Fruit fly (Drosophila melanogaster) whole organism, embryonic: ENCODE data around the gene Rpn2.

Experiments
- Aef1 ChIP-seq: fragments of 200-800 bp; sonication (Bioruptor generic); IDR thresholded peaks from 3 replicates; pipeline ENCODE4 v1.3.6; 2022; ENCODE audit warnings: missing biosample characterization, missing genetic modification characterization
- Atf-2 ChIP-seq: fragments of 200-800 bp; sonication (Bioruptor generic); optimal IDR thresholded peaks from 2 replicates; lab custom pipeline; 2016; ENCODE audit warnings: missing biosample characterization, missing genetic modification characterization
- CG10959 ChIP-seq: fragments of 200-800 bp; sonication (Bioruptor generic); IDR thresholded peaks from 2 replicates; pipeline ENCODE4 v1.3.6; 2022; ENCODE audit warnings: missing biosample characterization, missing genetic modification characterization
- CG11696 ChIP-seq: fragments of 200-800 bp; sonication (Bioruptor generic); IDR thresholded peaks from 2 replicates; pipeline ENCODE4 v1.3.6; 2022; ENCODE audit warnings: missing biosample characterization, missing genetic modification characterization
- CG14014 ChIP-seq: fragments of 200-800 bp; sonication (Bioruptor generic); IDR thresholded peaks from 2 replicates; pipeline ENCODE4 v1.3.6; 2022; ENCODE audit warnings: missing biosample characterization, missing genetic modification characterization
- CG14441 ChIP-seq: fragments of 200-800 bp; sonication (Bioruptor generic); IDR thresholded peaks from 2 replicates; pipeline ENCODE4 v1.3.6; 2022; ENCODE audit warnings: missing biosample characterization, missing genetic modification characterization
- CG15269 ChIP-seq: fragments of 200-800 bp; sonication (Bioruptor generic); optimal IDR thresholded peaks from 2 replicates; lab custom pipeline; 2018; ENCODE audit warnings: missing biosample characterization, mild to moderate bottlenecking, missing genetic modification characterization, moderate library complexity
- CG15479 ChIP-seq: fragments of 200-800 bp; sonication (Bioruptor generic); optimal IDR thresholded peaks from 3 replicates; lab custom pipeline; 2019; ENCODE audit warnings: missing biosample characterization, mild to moderate bottlenecking, missing genetic modification characterization, moderate library complexity
- CG17186 ChIP-seq: fragments of 200-800 bp; sonication (Bioruptor generic); optimal IDR thresholded peaks from 3 replicates; lab custom pipeline; 2017; ENCODE audit warnings: missing biosample characterization, missing genetic modification reagents, missing genetic modification characterization
- CG17328 ChIP-seq: fragments of 200-800 bp; sonication (Bioruptor generic); IDR thresholded peaks from 2 replicates; pipeline ENCODE4 v1.3.6; 2022; ENCODE audit warnings: missing biosample characterization, missing genetic modification characterization
- CG17912 ChIP-seq: fragments of 200-800 bp; sonication (Bioruptor generic); optimal IDR thresholded peaks from 2 replicates; lab custom pipeline; 2018; ENCODE audit warnings: missing biosample characterization, mild to moderate bottlenecking, missing genetic modification characterization
- CG33557 ChIP-seq: fragments of 200-800 bp; sonication (Bioruptor generic); optimal IDR thresholded peaks from 2 replicates; lab custom pipeline; 2019; ENCODE audit warnings: missing biosample characterization, mild to moderate bottlenecking, missing genetic modification characterization, moderate library complexity
- CG3726 ChIP-seq: fragments of 200-800 bp; sonication (Bioruptor generic); IDR thresholded peaks from 3 replicates; pipeline ENCODE4, ENCODE4 v1.3.6; 2022; ENCODE audit warnings: missing biosample characterization, missing genetic modification characterization
- CG3995 ChIP-seq: fragments of 200-800 bp; sonication (Bioruptor generic); optimal IDR thresholded peaks from 3 replicates; lab custom pipeline; 2016; ENCODE audit warnings: missing biosample characterization, missing genetic modification characterization
- CG4282 ChIP-seq: fragments of 200-800 bp; sonication (Bioruptor generic); optimal IDR thresholded peaks from 2 replicates; lab custom pipeline; 2016; ENCODE audit warnings: missing biosample characterization, missing genetic modification characterization
- CG4404 ChIP-seq: fragments of 200-800 bp; sonication (Bioruptor generic); IDR thresholded peaks from 2 replicates; pipeline ENCODE4 v1.3.6; 2022; ENCODE audit warnings: missing biosample characterization, missing genetic modification characterization
- CG6654 ChIP-seq: fragments of 200-800 bp; sonication (Bioruptor generic); optimal IDR thresholded peaks from 2 replicates; lab custom pipeline; 2017; ENCODE audit warnings: missing biosample characterization, mild to moderate bottlenecking, missing genetic modification characterization
- D19B ChIP-seq: fragments of 200-800 bp; sonication (Bioruptor generic); optimal IDR thresholded peaks from 2 replicates; lab custom pipeline; 2017; ENCODE audit warnings: missing biosample characterization, mild to moderate bottlenecking, missing genetic modification characterization
- E2f2 ChIP-seq: fragments of 200-800 bp; sonication (Bioruptor generic); IDR thresholded peaks from 2 replicates; pipeline ENCODE4 v1.3.6; 2022; ENCODE audit warnings: missing biosample characterization, missing genetic modification characterization
- H2.0 ChIP-seq: fragments of 200-800 bp; sonication (Bioruptor generic); IDR thresholded peaks from 2 replicates; pipeline ENCODE4 v1.3.6; 2022; ENCODE audit warnings: missing biosample characterization, missing genetic modification characterization
- Hsf ChIP-seq: fragments of 200-800 bp; sonication (Bioruptor generic); optimal IDR thresholded peaks from 3 replicates; lab custom pipeline; 2016; ENCODE audit warnings: missing biosample characterization, missing genetic modification characterization
- Lpt ChIP-seq: fragments of >200 bp; optimal IDR thresholded peaks from 2 replicates; lab custom pipeline; 2018; ENCODE audit warnings: missing biosample characterization, missing genetic modification characterization
- Max ChIP-seq: fragments of 200-800 bp; sonication (Bioruptor generic); optimal IDR thresholded peaks from 2 replicates; lab custom pipeline; 2016; ENCODE audit warnings: missing biosample characterization, mild to moderate bottlenecking, missing genetic modification characterization
- NK7.1 ChIP-seq: fragments of 200-800 bp; sonication (Bioruptor generic); optimal IDR thresholded peaks from 3 replicates; lab custom pipeline; 2016; ENCODE audit warnings: missing biosample characterization, missing genetic modification characterization
- Optix ChIP-seq: fragments of 200-800 bp; sonication (Bioruptor generic); IDR thresholded peaks from 3 replicates; pipeline ENCODE4 v1.3.6; 2022; ENCODE audit warnings: missing biosample characterization, missing genetic modification characterization
- Sox100B ChIP-seq: fragments of 200-800 bp; sonication (Bioruptor generic); optimal IDR thresholded peaks from 3 replicates; lab custom pipeline; 2018; ENCODE audit warnings: missing biosample characterization, mild to moderate bottlenecking, missing genetic modification characterization
- Sry-β ChIP-seq: fragments of 200-800 bp; sonication (Bioruptor generic); optimal IDR thresholded peaks from 2 replicates; lab custom pipeline; 2018; ENCODE audit warnings: missing biosample characterization, mild to moderate bottlenecking, missing genetic modification characterization, moderate library complexity
- ara ChIP-seq: fragments of 200-800 bp; sonication (Bioruptor generic); IDR thresholded peaks from 2 replicates; pipeline ENCODE4 v1.3.6; 2022; ENCODE audit warnings: missing biosample characterization, missing genetic modification characterization
- br ChIP-seq: fragments of >200 bp; optimal IDR thresholded peaks from 2 replicates; lab custom pipeline; 2017
- chinmo ChIP-seq: fragments of 200-800 bp; sonication (Bioruptor generic); IDR thresholded peaks from 4 replicates; pipeline ENCODE4 v1.3.6; 2022; ENCODE audit warnings: missing biosample characterization, missing genetic modification characterization; ENCODE audit not compliant: partially characterized antibody
- ewg ChIP-seq: fragments of 200-800 bp; sonication (Bioruptor generic); optimal IDR thresholded peaks from 3 replicates; lab custom pipeline; 2017; ENCODE audit warnings: mild to moderate bottlenecking, missing biosample characterization, missing genetic modification reagents, missing genetic modification characterization
- exex ChIP-seq: fragments of 200-800 bp; sonication (Bioruptor generic); optimal IDR thresholded peaks from 4 replicates; lab custom pipeline; 2018; ENCODE audit warnings: missing biosample characterization, mild to moderate bottlenecking, missing genetic modification characterization, moderate library complexity
- eyg ChIP-seq: fragments of 200-800 bp; sonication (Bioruptor generic); optimal IDR thresholded peaks from 3 replicates; lab custom pipeline; 2016; ENCODE audit warnings: missing biosample characterization, missing genetic modification characterization
- fd96Cb ChIP-seq: fragments of 200-800 bp; sonication (Bioruptor generic); optimal IDR thresholded peaks from 2 replicates; lab custom pipeline; 2018; ENCODE audit warnings: missing biosample characterization, mild to moderate bottlenecking, missing genetic modification characterization, moderate library complexity
- gcm ChIP-seq: fragments of 200-800 bp; sonication (Bioruptor generic); optimal IDR thresholded peaks from 2 replicates; lab custom pipeline; 2019; ENCODE audit warnings: missing biosample characterization, mild to moderate bottlenecking, missing genetic modification characterization, moderate library complexity
- gcm2 ChIP-seq: fragments of 200-800 bp; sonication (Bioruptor generic); optimal IDR thresholded peaks from 2 replicates; lab custom pipeline; 2016; ENCODE audit warnings: missing biosample characterization, missing genetic modification characterization
- grn ChIP-seq: fragments of 200-800 bp; sonication (Bioruptor generic); optimal IDR thresholded peaks from 3 replicates; lab custom pipeline; 2017; ENCODE audit warnings: missing biosample characterization, missing genetic modification characterization
- hb ChIP-seq: fragments of 200-800 bp; sonication (Bioruptor generic); IDR thresholded peaks from 3 replicates; pipeline ENCODE4 v1.3.6; 2022; ENCODE audit warnings: missing biosample characterization, missing genetic modification characterization; ENCODE audit not compliant: partially characterized antibody
- nau ChIP-seq: fragments of 200-800 bp; sonication (Bioruptor generic); optimal IDR thresholded peaks from 3 replicates; lab custom pipeline; 2017; ENCODE audit warnings: missing biosample characterization, mild to moderate bottlenecking, missing genetic modification characterization, missing genetic modification reagents
- nom ChIP-seq: fragments of 200-800 bp; sonication (Bioruptor generic); optimal IDR thresholded peaks from 2 replicates; lab custom pipeline; 2017; ENCODE audit warnings: missing biosample characterization, missing genetic modification characterization, mild to moderate bottlenecking, moderate library complexity, missing genetic modification reagents
- pb ChIP-seq: fragments of 200-800 bp; sonication (Bioruptor generic); optimal IDR thresholded peaks from 3 replicates; lab custom pipeline; 2016; ENCODE audit warnings: missing biosample characterization, missing genetic modification characterization
- pum ChIP-seq: fragments of 200-800 bp; sonication (Bioruptor generic); optimal IDR thresholded peaks from 2 replicates; lab custom pipeline; 2016; ENCODE audit warnings: missing biosample characterization, missing genetic modification characterization
- pzg ChIP-seq: fragments of 200-800 bp; sonication (Bioruptor generic); optimal IDR thresholded peaks from 3 replicates; lab custom pipeline; 2018; ENCODE audit warnings: missing biosample characterization, mild to moderate bottlenecking, missing genetic modification characterization, moderate library complexity
- sens ChIP-seq: fragments of 200-800 bp; sonication (Bioruptor generic); peaks from one replicate; lab custom pipeline; 2016; ENCODE audit warnings: missing biosample characterization, missing genetic modification characterization
- seq ChIP-seq: fragments of 200-800 bp; sonication (Bioruptor generic); IDR thresholded peaks from 2 replicates; pipeline ENCODE4 v1.3.6; 2022; ENCODE audit warnings: missing biosample characterization, missing genetic modification characterization
- shn ChIP-seq: fragments of 200-800 bp; sonication (Bioruptor generic); optimal IDR thresholded peaks from 3 replicates; lab custom pipeline; 2016; ENCODE audit warnings: missing biosample characterization, missing genetic modification characterization
- slbo ChIP-seq: fragments of 200-800 bp; sonication (Bioruptor generic); IDR thresholded peaks from 2 replicates; pipeline ENCODE4 v1.3.6; 2022; ENCODE audit warnings: missing biosample characterization, missing genetic modification characterization
- slou ChIP-seq: fragments of 200-800 bp; sonication (Bioruptor generic); optimal IDR thresholded peaks from 3 replicates; lab custom pipeline; 2016; ENCODE audit warnings: missing biosample characterization, missing genetic modification characterization
- sob ChIP-seq: fragments of 200-800 bp; sonication (Bioruptor generic); IDR thresholded peaks from 2 replicates; pipeline ENCODE4 v1.3.6; 2022; ENCODE audit warnings: missing biosample characterization, missing genetic modification characterization
- wek ChIP-seq: fragments of 200-800 bp; sonication (Bioruptor generic); optimal IDR thresholded peaks from 3 replicates; lab custom pipeline; 2018; ENCODE audit warnings: missing biosample characterization, mild to moderate bottlenecking, missing genetic modification characterization, moderate library complexity
- wor ChIP-seq: fragments of 200-800 bp; sonication (Bioruptor generic); IDR thresholded peaks from 2 replicates; pipeline ENCODE4 v1.3.6; 2022; ENCODE audit warnings: missing biosample characterization, missing genetic modification characterization

Gene Rpn2

dm6 chr3R:29151621-29152092, 1.7 kb upstream of the Rpn2 start, which contains the start of gene eIF2D (continued):
- TF ChIP-seq sob (peak; percentile 51; the same call in 1 of the 2 replicates), Sry-β (GFP tag; lab: Kevin White, UChicago) (peak; percentile 95), CG4282 (GFP tag; lab: Kevin White, UChicago) (no peak), Atf-2 (GFP tag; lab: Kevin White, UChicago) (no peak), eyg (GFP tag; lab: Kevin White, UChicago) (no peak), wek (GFP tag; lab: Kevin White, UChicago) (peak; percentile 83), CG17186 (GFP tag; lab: Kevin White, UChicago) (peak; percentile 12), exex (tag; lab: Kevin White, UChicago) (no peak), pzg (GFP tag; lab: Kevin White, UChicago) (peak; percentile 30), CG17912 (no peak), CG6654 (GFP tag; lab: Kevin White, UChicago) (no peak), Optix (GFP tag; lab: Robert Waterston, UW) (no peak), grn (GFP tag; lab: Kevin White, UChicago) (no peak), NK7.1 (peak; percentile 18), Hsf (GFP tag; lab: Kevin White, UChicago) (peak; percentile 50), gcm2 (GFP tag; lab: Kevin White, UChicago) (no peak), ewg (GFP tag; lab: Kevin White, UChicago) (peak; percentile 16), Aef1 (peak; percentile 34; the same call in 1 of the 3 replicates), shn (GFP tag; lab: Kevin White, UChicago) (no peak), nom (GFP tag; lab: Kevin White, UChicago) (peak; percentile 20), sens (GFP tag; lab: Kevin White, UChicago) (peak; percentile 96), slou (no peak), Lpt (GFP tag; lab: Kevin White, UChicago) (no peak), gcm (GFP tag; lab: Kevin White, UChicago) (peak; percentile 26), seq (0 out of 2 replicates have a peak, but pooled peaks have one; percentile 42), CG10959 (GFP tag; lab: Robert Waterston, UW) (no peak), D19B (GFP tag; lab: Kevin White, UChicago) (peak; percentile 41), chinmo (GFP tag; lab: Robert Waterston, UW) (no peak), pb (no peak), Sox100B (no peak), E2f2 (peak; percentile 50; the same call in 1 of the 2 replicates), CG17328 (GFP tag; lab: Robert Waterston, UW) (peak; percentile 54; the same call in 1 of the 2 replicates), CG3995 (no peak), CG14014 (GFP tag; lab: Robert Waterston, UW) (peak; percentile 53; the same call in 1 of the 2 replicates), slbo (GFP tag; lab: Robert Waterston, UW) (peak; percentile 63), H2.0 (peak; percentile 44; the same call in 1 of the 2 replicates), Max (GFP tag; lab: Kevin White, UChicago) (peak; percentile 58), nau (GFP tag; lab: Kevin White, UChicago) (no peak), CG14441 (GFP tag; lab: Robert Waterston, UW) (peak; percentile 52; the same call in 1 of the 2 replicates), CG33557 (peak; percentile 14), wor (GFP tag; lab: Robert Waterston, UW) (peak; percentile 19; the same call in 1 of the 2 replicates), CG4404 (GFP tag; lab: Robert Waterston, UW) (0 out of 2 replicates have a peak, but pooled peaks have one; percentile 23), CG11696 (GFP tag; lab: Robert Waterston, UW) (peak; percentile 47), CG15269 (tag; lab: Kevin White, UChicago) (no peak), ara (GFP tag; lab: Robert Waterston, UW) (peak; percentile 70; the same call in 1 of the 2 replicates), pum (GFP tag; lab: Kevin White, UChicago) (no peak), CG15479 (peak; percentile 41), CG3726 (no peak), hb (GFP tag; lab: Robert Waterston, UW) (no peak), fd96Cb (peak; percentile 40), br (no peak)
